Fruit fly (Drosophila melanogaster) whole organism, prepupa: Measurements from ENCODE around the gene CG9521.
A peak's percentile ranks its signal among the peaks of the same experiment; 100 is the strongest.

Source experiments
- Blimp-1 ChIP-seq: fragments of 200-800 bp; sonication (Bioruptor generic); optimal IDR thresholded peaks from 3 replicates; lab custom pipeline; 2017; ENCODE audit warnings: missing biosample characterization, missing genetic modification characterization, mild to moderate bottlenecking, moderate library complexity, missing genetic modification reagents
- CG10631 ChIP-seq: fragments of 200-800 bp; sonication (Bioruptor generic); optimal IDR thresholded peaks from 2 replicates; lab custom pipeline; 2016; ENCODE audit warnings: missing biosample characterization, missing genetic modification characterization
- CG11294 ChIP-seq: fragments of 200-800 bp; sonication (Bioruptor generic); IDR thresholded peaks from 2 replicates; pipeline ENCODE4 v1.3.6; 2022; ENCODE audit warnings: missing biosample characterization, missing genetic modification characterization
- CG11762 ChIP-seq: fragments of 200-800 bp; sonication (Bioruptor generic); optimal IDR thresholded peaks from 3 replicates; lab custom pipeline; 2016; ENCODE audit warnings: missing biosample characterization, missing genetic modification characterization; ENCODE audit not compliant: insufficient read depth
- CG11902 ChIP-seq: fragments of 200-800 bp; sonication (Bioruptor generic); optimal IDR thresholded peaks from 3 replicates; lab custom pipeline; 2016; ENCODE audit warnings: missing biosample characterization, missing genetic modification characterization
- CG1621 ChIP-seq: fragments of 200-800 bp; sonication (Bioruptor generic); optimal IDR thresholded peaks from 3 replicates; lab custom pipeline; 2018; ENCODE audit warnings: missing biosample characterization, mild to moderate bottlenecking, missing genetic modification characterization
- CG3032 ChIP-seq: fragments of 200-800 bp; optimal IDR thresholded peaks from 2 replicates; lab custom pipeline; 2019; ENCODE audit warnings: missing biosample characterization, mild to moderate bottlenecking, missing genetic modification characterization, moderate library complexity
- CG31627 ChIP-seq: fragments of 200-800 bp; sonication (Bioruptor generic); optimal IDR thresholded peaks from 3 replicates; lab custom pipeline; 2016; ENCODE audit warnings: missing biosample characterization, missing genetic modification characterization
- CG32006 ChIP-seq: fragments of 200-800 bp; sonication (Bioruptor generic); optimal IDR thresholded peaks from 3 replicates; lab custom pipeline; 2017; ENCODE audit warnings: missing biosample characterization, mild to moderate bottlenecking, missing genetic modification characterization
- CG34406 ChIP-seq: fragments of 200-800 bp; sonication (Bioruptor generic); optimal IDR thresholded peaks from 3 replicates; lab custom pipeline; 2016; ENCODE audit warnings: missing biosample characterization, missing genetic modification characterization
- CG3919 ChIP-seq: fragments of 200-800 bp; sonication (Bioruptor generic); optimal IDR thresholded peaks from 3 replicates; lab custom pipeline; 2016; ENCODE audit warnings: missing biosample characterization, missing genetic modification characterization
- CG4318 ChIP-seq: fragments of 200-800 bp; sonication (Bioruptor generic); optimal IDR thresholded peaks from 3 replicates; lab custom pipeline; 2017; ENCODE audit warnings: missing biosample characterization, mild to moderate bottlenecking, missing genetic modification characterization
- CG6163 ChIP-seq: fragments of 200-800 bp; sonication (Bioruptor generic); IDR thresholded peaks from 3 replicates; pipeline ENCODE4 v1.3.6; 2022; ENCODE audit warnings: missing biosample characterization, missing genetic modification characterization
- CG6276 ChIP-seq: fragments of 200-800 bp; sonication (Bioruptor generic); optimal IDR thresholded peaks from 2 replicates; lab custom pipeline; 2017; ENCODE audit warnings: missing biosample characterization, mild to moderate bottlenecking, missing genetic modification characterization
- CG6792 ChIP-seq: fragments of 200-800 bp; sonication (Bioruptor generic); optimal IDR thresholded peaks from 3 replicates; lab custom pipeline; 2016; ENCODE audit warnings: missing biosample characterization, missing genetic modification characterization
- CG6808 ChIP-seq: fragments of 200-800 bp; sonication (Bioruptor generic); optimal IDR thresholded peaks from 3 replicates; lab custom pipeline; 2017; ENCODE audit warnings: missing biosample characterization, missing genetic modification characterization, mild to moderate bottlenecking, moderate library complexity, missing genetic modification reagents
- CG7368 ChIP-seq: fragments of 200-800 bp; sonication (Bioruptor generic); optimal IDR thresholded peaks from 3 replicates; lab custom pipeline; 2016; ENCODE audit warnings: missing biosample characterization, missing genetic modification characterization
- CG8119 ChIP-seq: fragments of 200-800 bp; sonication (Bioruptor generic); IDR thresholded peaks from 3 replicates; pipeline ENCODE4 v1.3.6; 2022; ENCODE audit warnings: missing biosample characterization, missing genetic modification characterization
- CG8319 ChIP-seq: fragments of 200-800 bp; sonication (Bioruptor generic); optimal IDR thresholded peaks from 3 replicates; lab custom pipeline; 2016; ENCODE audit warnings: missing biosample characterization, missing genetic modification characterization
- CG9139 ChIP-seq: fragments of 200-800 bp; sonication (Bioruptor generic); optimal IDR thresholded peaks from 3 replicates; lab custom pipeline; 2017; ENCODE audit warnings: missing biosample characterization, mild to moderate bottlenecking, missing genetic modification characterization
- Eip78C ChIP-seq: fragments of 200-800 bp; sonication (Bioruptor generic); peaks from one replicate; lab custom pipeline; 2016; ENCODE audit warnings: missing biosample characterization, missing genetic modification characterization
- Ets21C ChIP-seq: fragments of 200-800 bp; sonication (Bioruptor generic); optimal IDR thresholded peaks from 3 replicates; lab custom pipeline; 2016; ENCODE audit warnings: missing biosample characterization, missing genetic modification characterization
- Ets96B ChIP-seq: fragments of 200-800 bp; optimal IDR thresholded peaks from 2 replicates; lab custom pipeline; 2019; ENCODE audit warnings: missing biosample characterization, mild to moderate bottlenecking, missing genetic modification characterization, moderate library complexity
- Gug ChIP-seq: fragments of 200-800 bp; sonication (Bioruptor generic); IDR thresholded peaks from 2 replicates; pipeline ENCODE4 v1.3.6; 2022; ENCODE audit warnings: missing biosample characterization, missing genetic modification characterization
- Hr4 ChIP-seq: fragments of 200-800 bp; sonication (Bioruptor generic); optimal IDR thresholded peaks from 3 replicates; lab custom pipeline; 2016; ENCODE audit warnings: missing biosample characterization, missing genetic modification characterization
- Lpt ChIP-seq: fragments of 200-800 bp; sonication (Bioruptor generic); optimal IDR thresholded peaks from 3 replicates; lab custom pipeline; 2016; ENCODE audit warnings: missing biosample characterization, missing genetic modification characterization
- Met ChIP-seq: fragments of 200-800 bp; sonication (Bioruptor generic); optimal IDR thresholded peaks from 3 replicates; lab custom pipeline; 2016; ENCODE audit warnings: missing biosample characterization, missing genetic modification characterization
- OdsH ChIP-seq: fragments of 200-800 bp; sonication (Bioruptor generic); optimal IDR thresholded peaks from 3 replicates; lab custom pipeline; 2016; ENCODE audit warnings: missing biosample characterization, missing genetic modification characterization
- Smox ChIP-seq: fragments of 200-800 bp; sonication (Bioruptor generic); optimal IDR thresholded peaks from 3 replicates; lab custom pipeline; 2016; ENCODE audit warnings: missing biosample characterization, missing genetic modification characterization
- Sox102F ChIP-seq: fragments of 200-800 bp; sonication (Bioruptor generic); optimal IDR thresholded peaks from 2 replicates; lab custom pipeline; 2016; ENCODE audit warnings: missing biosample characterization, mild to moderate bottlenecking, missing genetic modification characterization
- Sox14 ChIP-seq: fragments of 200-800 bp; sonication (Bioruptor generic); optimal IDR thresholded peaks from 3 replicates; lab custom pipeline; 2016; ENCODE audit warnings: missing biosample characterization, missing genetic modification characterization
- Sox15 ChIP-seq: fragments of 200-800 bp; sonication (Bioruptor generic); optimal IDR thresholded peaks from 3 replicates; lab custom pipeline; 2016; ENCODE audit warnings: missing biosample characterization, missing genetic modification characterization
- achi ChIP-seq: fragments of 200-800 bp; sonication (Bioruptor generic); optimal IDR thresholded peaks from 3 replicates; lab custom pipeline; 2016; ENCODE audit warnings: missing biosample characterization, missing genetic modification characterization
- acj6 ChIP-seq: fragments of 200-800 bp; sonication (Bioruptor generic); optimal IDR thresholded peaks from 3 replicates; lab custom pipeline; 2016; ENCODE audit warnings: missing biosample characterization, missing genetic modification characterization
- cyc ChIP-seq: fragments of 200-800 bp; sonication (Bioruptor generic); optimal IDR thresholded peaks from 3 replicates; lab custom pipeline; 2016; ENCODE audit warnings: missing biosample characterization, missing genetic modification characterization
- dac ChIP-seq: fragments of 200-800 bp; sonication (Bioruptor generic); optimal IDR thresholded peaks from 2 replicates; lab custom pipeline; 2017; ENCODE audit warnings: missing biosample characterization, mild to moderate bottlenecking, missing genetic modification characterization
- eg ChIP-seq: fragments of 200-800 bp; sonication (Bioruptor generic); IDR thresholded peaks from 3 replicates; pipeline ENCODE4 v1.3.6; 2022; ENCODE audit warnings: missing biosample characterization, missing genetic modification characterization
- esn ChIP-seq: fragments of 200-800 bp; sonication (Bioruptor generic); optimal IDR thresholded peaks from 2 replicates; lab custom pipeline; 2016; ENCODE audit warnings: missing biosample characterization, mild to moderate bottlenecking, missing genetic modification characterization, moderate library complexity
- fkh ChIP-seq: fragments of 200-800 bp; sonication (Bioruptor generic); optimal IDR thresholded peaks from 3 replicates; lab custom pipeline; 2017; ENCODE audit warnings: missing biosample characterization, mild to moderate bottlenecking, missing genetic modification characterization, moderate library complexity
- net ChIP-seq: fragments of 200-800 bp; sonication (Bioruptor generic); optimal IDR thresholded peaks from 3 replicates; lab custom pipeline; 2016; ENCODE audit warnings: missing biosample characterization, missing genetic modification characterization
- pdm3 ChIP-seq: fragments of 200-800 bp; sonication (Bioruptor generic); optimal IDR thresholded peaks from 3 replicates; lab custom pipeline; 2016; ENCODE audit warnings: missing biosample characterization, missing genetic modification characterization
- salr ChIP-seq, 2 experiments: fragments of 200-800 bp; sonication (Bioruptor generic); optimal IDR thresholded peaks; 3 replicates each; lab custom pipeline; 2016 to 2018; ENCODE audit warnings: missing biosample characterization in 2 of 2, missing genetic modification characterization in 2 of 2, mild to moderate bottlenecking in 1 of 2
- spab ChIP-seq: fragments of 200-800 bp; sonication (Bioruptor generic); optimal IDR thresholded peaks from 2 replicates; lab custom pipeline; 2017; ENCODE audit warnings: missing biosample characterization, mild to moderate bottlenecking, missing genetic modification characterization, missing genetic modification reagents
- ss ChIP-seq, 2 experiments: fragments of 200-800 bp; sonication (Bioruptor generic); optimal IDR thresholded peaks; 2 replicates in 1 of 2; 3 replicates in 1 of 2; lab custom pipeline; 2017 to 2018; ENCODE audit warnings: mild to moderate bottlenecking in 2 of 2, missing biosample characterization in 2 of 2, missing genetic modification characterization in 2 of 2, moderate library complexity in 1 of 2
- svp ChIP-seq: fragments of 200-800 bp; sonication (Bioruptor generic); peaks from one replicate; lab custom pipeline; 2016; ENCODE audit warnings: missing biosample characterization, missing genetic modification characterization
- topi ChIP-seq: fragments of 200-800 bp; sonication (Bioruptor generic); optimal IDR thresholded peaks from 3 replicates; lab custom pipeline; 2016; ENCODE audit warnings: missing biosample characterization, missing genetic modification characterization

CG9521 gene

DNA sequence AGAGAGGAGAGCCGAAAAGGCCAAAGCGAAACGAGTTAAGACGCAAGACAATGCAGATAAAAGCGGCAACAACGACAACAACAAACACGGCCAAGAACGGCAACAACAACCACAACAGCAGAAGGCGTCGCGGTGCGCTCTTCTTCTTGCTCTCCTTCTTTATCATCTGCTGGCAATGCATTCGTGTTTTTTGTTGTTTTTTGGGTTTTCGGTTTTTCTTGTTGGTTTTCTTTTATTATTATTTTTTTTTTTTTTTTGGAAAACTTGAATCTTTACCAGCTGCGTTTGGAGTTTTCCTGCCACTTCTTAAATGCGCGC is 27.6 kb downstream of the CG9521 start:
- TF ChIP-seq CG9139 (GFP tag; lab: Kevin White, UChicago) (no peak), eg (no peak), Eip78C (peak; percentile 44), CG6792 (GFP tag; lab: Kevin White, UChicago) (no peak), CG8119 (GFP tag; lab: Robert Waterston, UW) (no peak), CG7368 (GFP tag; lab: Kevin White, UChicago) (no peak), CG1621 (tag; lab: Kevin White, UChicago) (no peak), CG6808 (no peak)

DNA sequence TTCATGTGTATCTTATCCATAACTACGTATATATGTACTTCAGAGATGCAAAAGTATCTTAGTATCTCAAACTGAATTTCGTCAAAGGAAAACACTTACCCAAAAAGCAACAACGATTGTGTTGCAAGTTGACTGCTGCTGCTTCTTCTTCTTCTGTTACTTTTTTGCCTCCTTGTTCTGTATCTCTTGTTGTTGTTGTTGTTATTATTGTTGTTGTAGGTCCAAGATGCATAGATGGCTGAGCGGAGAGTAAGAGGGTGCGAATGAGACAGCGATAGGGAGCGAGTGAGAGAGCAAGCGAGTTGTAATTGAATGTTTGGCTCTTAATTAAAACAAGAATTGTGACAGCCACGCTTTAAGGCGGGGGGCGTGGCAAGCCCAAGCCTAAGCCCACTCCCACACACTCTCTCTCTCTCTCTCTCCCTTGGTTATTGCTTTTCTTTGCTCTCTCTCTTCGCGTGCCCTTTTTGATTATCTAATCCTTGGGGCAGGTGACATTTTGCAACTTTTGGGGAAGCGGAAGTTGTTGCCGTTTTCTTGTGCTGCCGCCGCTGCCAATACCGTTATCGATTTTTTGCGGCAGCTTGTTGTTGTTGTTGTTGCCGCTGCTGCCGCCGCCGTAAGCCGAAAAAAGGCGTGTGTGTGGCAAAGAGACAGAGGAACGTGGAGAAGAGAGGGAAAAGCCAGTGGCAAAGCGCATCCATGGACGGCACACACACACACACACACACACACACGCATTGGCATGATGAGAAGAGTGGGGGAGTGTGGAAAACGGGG is 28.2 kb downstream of the CG9521 start:
- TF ChIP-seq CG3032 (no peak), Sox14 (no peak), Ets21C (GFP tag; lab: Kevin White, UChicago) (no peak), svp (peak; percentile 62), CG3919 (GFP tag; lab: Kevin White, UChicago) (no peak), acj6 (GFP tag; lab: Kevin White, UChicago) (no peak)

DNA sequence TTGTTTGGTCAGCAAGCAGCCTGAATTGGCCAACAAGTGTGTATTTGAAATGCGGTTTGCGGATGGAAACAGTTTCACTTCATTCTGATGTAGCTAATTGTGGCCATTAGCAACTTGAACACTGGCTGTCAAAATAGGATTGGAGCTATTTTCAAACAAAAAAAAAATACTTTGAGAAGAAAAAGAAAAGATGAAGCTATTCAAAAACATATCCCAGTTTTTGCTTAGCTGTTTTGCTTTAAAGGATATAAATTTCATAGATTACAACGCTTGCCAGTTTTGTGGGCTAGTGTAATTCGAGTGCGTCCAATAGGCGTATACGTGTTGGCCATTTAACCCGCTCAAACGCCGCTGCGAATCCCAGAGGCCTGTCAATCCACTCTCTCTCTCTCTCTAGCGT is 40.8 kb downstream of the CG9521 start:
- no peak for TF ChIP-seq CG3032
- peak; percentile 52; the same call in 2 of the 3 replicates for TF ChIP-seq CG6163
- no peak for TF ChIP-seq cyc
- no peak for TF ChIP-seq CG11762 (GFP tag; lab: Kevin White, UChicago)
- TF ChIP-seq CG10631 (GFP tag; lab: Kevin White, UChicago), result peak; percentile 11
- TF ChIP-seq Sox102F, result no peak
- no peak for TF ChIP-seq Blimp-1
- peak; percentile 73 for TF ChIP-seq CG6276
- no peak for TF ChIP-seq svp
- TF ChIP-seq CG4318, result peak; percentile 27
- no peak for TF ChIP-seq Met (GFP tag; lab: Kevin White, UChicago)
- TF ChIP-seq CG8319 (GFP tag; lab: Kevin White, UChicago), result no peak
- TF ChIP-seq salr (GFP tag; optimal IDR thresholded peaks at IDR 0.05; lab: Kevin White, UChicago), result no peak
- TF ChIP-seq CG11294 (GFP tag; lab: Robert Waterston, UW), result peak; percentile 45; the same call in 1 of the 2 replicates
- no peak for TF ChIP-seq ss (GFP tag; optimal IDR thresholded peaks at IDR 0.05; lab: Kevin White, UChicago)
- no peak for TF ChIP-seq fkh (GFP tag; lab: Kevin White, UChicago)
- TF ChIP-seq achi (GFP tag; lab: Kevin White, UChicago), result peak; percentile 27
- peak; percentile 26; the same call in 1 of the 2 replicates for TF ChIP-seq Gug (GFP tag; lab: Robert Waterston, UW)
- TF ChIP-seq CG34406 (GFP tag; lab: Kevin White, UChicago), result no peak
- no peak for TF ChIP-seq esn (GFP tag; lab: Kevin White, UChicago)
- no peak for TF ChIP-seq Ets96B (tag; lab: Kevin White, UChicago)
- no peak for TF ChIP-seq CG11902
- TF ChIP-seq eg, result peak; percentile 76
- peak; percentile 80 for TF ChIP-seq CG8119 (GFP tag; lab: Robert Waterston, UW)
- peak; percentile 30 for TF ChIP-seq OdsH
- TF ChIP-seq dac (GFP tag; lab: Kevin White, UChicago), result peak; percentile 31
- no peak for TF ChIP-seq Sox15 (GFP tag; lab: Kevin White, UChicago)
- peak; percentile 45 for TF ChIP-seq pdm3 (GFP tag; lab: Kevin White, UChicago)
- peak; percentile 22 for TF ChIP-seq CG3919 (GFP tag; lab: Kevin White, UChicago)
- TF ChIP-seq topi, result no peak
- peak; percentile 29 for TF ChIP-seq net
- TF ChIP-seq CG6792 (GFP tag; lab: Kevin White, UChicago), result no peak
- no peak for TF ChIP-seq Ets21C (GFP tag; lab: Kevin White, UChicago)
- TF ChIP-seq Smox (GFP tag; lab: Kevin White, UChicago), result no peak
- no peak for TF ChIP-seq spab (GFP tag; lab: Kevin White, UChicago)
- TF ChIP-seq Lpt, result peak; percentile 37
- TF ChIP-seq Hr4 (GFP tag; lab: Kevin White, UChicago), result peak; percentile 63
- TF ChIP-seq CG31627 (GFP tag; lab: Kevin White, UChicago), result no peak
- no peak for TF ChIP-seq Eip78C
- peak; percentile 73 for TF ChIP-seq CG32006 (GFP tag; lab: Kevin White, UChicago)
- TF ChIP-seq CG1621 (tag; lab: Kevin White, UChicago), result no peak
- peak; percentile 7 for TF ChIP-seq acj6 (GFP tag; lab: Kevin White, UChicago)
